Fruit fly (Drosophila melanogaster) whole organism, embryonic: ENCODE measurements around the gene AANATL3.

Experiments
- C15 ChIP-seq: fragments of 200-800 bp; sonication (Bioruptor generic); IDR thresholded peaks from 3 replicates; pipeline ENCODE4 v1.3.6; 2022; ENCODE audit warnings: missing biosample characterization, missing genetic modification characterization
- CG10274 ChIP-seq: fragments of 200-800 bp; sonication (Bioruptor generic); optimal IDR thresholded peaks from 3 replicates; lab custom pipeline; 2017; ENCODE audit warnings: missing biosample characterization, mild to moderate bottlenecking, missing genetic modification characterization
- CG10543 ChIP-seq: fragments of 200-800 bp; sonication (Bioruptor generic); optimal IDR thresholded peaks from 3 replicates; lab custom pipeline; 2017; ENCODE audit warnings: missing biosample characterization, mild to moderate bottlenecking, missing genetic modification characterization, moderate library complexity
- CG10565 ChIP-seq: fragments of 200-800 bp; sonication (Bioruptor generic); optimal IDR thresholded peaks from 3 replicates; lab custom pipeline; 2016; ENCODE audit warnings: missing biosample characterization, mild to moderate bottlenecking, missing genetic modification characterization
- CG10979 ChIP-seq: fragments of 200-800 bp; sonication (Bioruptor generic); optimal IDR thresholded peaks from 2 replicates; lab custom pipeline; 2018; ENCODE audit warnings: missing biosample characterization, mild to moderate bottlenecking, missing genetic modification characterization, moderate library complexity
- CG13296 ChIP-seq: fragments of 200-800 bp; sonication (Bioruptor generic); optimal IDR thresholded peaks from 3 replicates; lab custom pipeline; 2018; ENCODE audit warnings: missing biosample characterization, mild to moderate bottlenecking, missing genetic modification characterization
- CG13624 ChIP-seq: fragments of 200-800 bp; sonication (Bioruptor generic); optimal IDR thresholded peaks from 2 replicates; lab custom pipeline; 2016; ENCODE audit warnings: missing biosample characterization, missing genetic modification characterization
- CG13894 ChIP-seq: fragments of 200-800 bp; sonication (Bioruptor generic); optimal IDR thresholded peaks from 3 replicates; lab custom pipeline; 2018; ENCODE audit warnings: missing biosample characterization, mild to moderate bottlenecking, missing genetic modification characterization, moderate library complexity
- CG14965 ChIP-seq: fragments of 200-800 bp; sonication (Bioruptor generic); optimal IDR thresholded peaks from 2 replicates; lab custom pipeline; 2016; ENCODE audit warnings: missing biosample characterization, missing genetic modification characterization, borderline replicate concordance
- CG15696 ChIP-seq: fragments of 200-800 bp; sonication (Bioruptor generic); optimal IDR thresholded peaks from 2 replicates; lab custom pipeline; 2019; ENCODE audit warnings: missing biosample characterization, mild to moderate bottlenecking, missing genetic modification characterization, moderate library complexity
- CG16813 ChIP-seq: fragments of 200-800 bp; sonication (Bioruptor generic); IDR thresholded peaks from 3 replicates; pipeline ENCODE4 v1.3.6; 2022; ENCODE audit warnings: missing biosample characterization, missing genetic modification characterization; ENCODE audit not compliant: partially characterized antibody
- CG1792 ChIP-seq: fragments of 200-800 bp; sonication (Bioruptor generic); optimal IDR thresholded peaks from 2 replicates; lab custom pipeline; 2016; ENCODE audit warnings: missing biosample characterization, missing genetic modification characterization
- CG2129 ChIP-seq: fragments of 200-800 bp; sonication (Bioruptor generic); IDR thresholded peaks from 2 replicates; pipeline ENCODE4 v1.3.6; 2022; ENCODE audit warnings: missing biosample characterization, missing genetic modification characterization; ENCODE audit not compliant: partially characterized antibody
- CG30020 ChIP-seq: fragments of 200-800 bp; optimal IDR thresholded peaks from 2 replicates; lab custom pipeline; 2019; ENCODE audit warnings: missing biosample characterization, mild to moderate bottlenecking, missing genetic modification characterization, moderate library complexity
- CG33213 ChIP-seq: fragments of 200-800 bp; sonication (Bioruptor generic); optimal IDR thresholded peaks from 3 replicates; lab custom pipeline; 2016; ENCODE audit warnings: missing biosample characterization, missing genetic modification characterization
- CG33557 ChIP-seq: fragments of 200-800 bp; sonication (Bioruptor generic); optimal IDR thresholded peaks from 2 replicates; lab custom pipeline; 2019; ENCODE audit warnings: missing biosample characterization, mild to moderate bottlenecking, missing genetic modification characterization, moderate library complexity
- CG3407 ChIP-seq: fragments of 200-800 bp; sonication (Bioruptor generic); optimal IDR thresholded peaks from 2 replicates; lab custom pipeline; 2018; ENCODE audit warnings: missing biosample characterization, mild to moderate bottlenecking, missing genetic modification characterization
- CG4617 ChIP-seq: fragments of 200-800 bp; sonication (Bioruptor generic); optimal IDR thresholded peaks from 3 replicates; lab custom pipeline; 2016; ENCODE audit warnings: missing biosample characterization, missing genetic modification characterization, borderline replicate concordance
- CG4820 ChIP-seq: fragments of 200-800 bp; sonication (Bioruptor generic); optimal IDR thresholded peaks from 3 replicates; lab custom pipeline; 2016; ENCODE audit warnings: missing biosample characterization, missing genetic modification characterization
- CG6654 ChIP-seq: fragments of 200-800 bp; sonication (Bioruptor generic); optimal IDR thresholded peaks from 2 replicates; lab custom pipeline; 2017; ENCODE audit warnings: missing biosample characterization, mild to moderate bottlenecking, missing genetic modification characterization
- CG7745 ChIP-seq: fragments of 200-800 bp; sonication (Bioruptor generic); optimal IDR thresholded peaks from 2 replicates; lab custom pipeline; 2018; ENCODE audit warnings: missing biosample characterization, mild to moderate bottlenecking, missing genetic modification characterization, moderate library complexity
- CG8478 ChIP-seq: fragments of >200 bp; optimal IDR thresholded peaks from 2 replicates; lab custom pipeline; 2018
- D19A ChIP-seq: fragments of 200-800 bp; optimal IDR thresholded peaks from 3 replicates; lab custom pipeline; 2019; ENCODE audit warnings: missing biosample characterization, mild to moderate bottlenecking, missing genetic modification characterization, moderate library complexity
- Deaf1 ChIP-seq: fragments of 200-800 bp; optimal IDR thresholded peaks from 3 replicates; lab custom pipeline; 2019; ENCODE audit warnings: missing biosample characterization, mild to moderate bottlenecking, missing genetic modification characterization, moderate library complexity
- Jarid2 ChIP-seq: fragments of 200-800 bp; sonication (Bioruptor generic); optimal IDR thresholded peaks from 3 replicates; lab custom pipeline; 2017; ENCODE audit warnings: mild to moderate bottlenecking, missing biosample characterization, missing genetic modification reagents, missing genetic modification characterization
- Max ChIP-seq: fragments of 200-800 bp; sonication (Bioruptor generic); optimal IDR thresholded peaks from 2 replicates; lab custom pipeline; 2016; ENCODE audit warnings: missing biosample characterization, mild to moderate bottlenecking, missing genetic modification characterization
- Pdp1 ChIP-seq, 2 experiments: fragments of 200-800 bp; sonication (Bioruptor generic); optimal IDR thresholded peaks; 3 replicates each; lab custom pipeline; 2016; ENCODE audit warnings: missing biosample characterization in 2 of 2, missing genetic modification characterization in 2 of 2, mild to moderate bottlenecking in 1 of 2, moderate library complexity in 1 of 2
- Stat92E ChIP-seq, 3 experiments: fragments of >200 bp in 2 of 3; fragments of 200-800 bp in 1 of 3; sonication (Bioruptor generic) in 1 of 3; optimal IDR thresholded peaks; 2 replicates each; lab custom pipeline; 2017 to 2019; ENCODE audit warnings: missing biosample characterization in 3 of 3, missing genetic modification characterization in 3 of 3, mild to moderate bottlenecking in 1 of 3, moderate library complexity in 1 of 3
- Taf1 ChIP-seq: fragments of 200-800 bp; sonication (Bioruptor generic); IDR thresholded peaks from 2 replicates; pipeline ENCODE4 v1.3.6; 2022; ENCODE audit warnings: missing biosample characterization, missing genetic modification characterization
- Usf ChIP-seq: fragments of 200-800 bp; sonication (Bioruptor generic); optimal IDR thresholded peaks from 2 replicates; lab custom pipeline; 2017; ENCODE audit warnings: missing genotype, missing biosample characterization, missing genetic modification characterization
- Vsx1 ChIP-seq: fragments of 200-800 bp; sonication (Bioruptor generic); optimal IDR thresholded peaks from 2 replicates; lab custom pipeline; 2017; ENCODE audit warnings: missing biosample characterization, mild to moderate bottlenecking, missing genetic modification characterization, missing genetic modification reagents
- btn ChIP-seq: fragments of 200-800 bp; sonication (Bioruptor generic); optimal IDR thresholded peaks from 2 replicates; lab custom pipeline; 2016; ENCODE audit warnings: missing biosample characterization, missing genetic modification characterization
- cato ChIP-seq: fragments of 200-800 bp; sonication (Bioruptor generic); optimal IDR thresholded peaks from 2 replicates; lab custom pipeline; 2016; ENCODE audit warnings: missing biosample characterization, missing genetic modification characterization, borderline replicate concordance
- exex ChIP-seq: fragments of 200-800 bp; sonication (Bioruptor generic); optimal IDR thresholded peaks from 4 replicates; lab custom pipeline; 2018; ENCODE audit warnings: missing biosample characterization, mild to moderate bottlenecking, missing genetic modification characterization, moderate library complexity
- fd64A ChIP-seq: fragments of 200-800 bp; sonication (Bioruptor generic); optimal IDR thresholded peaks from 3 replicates; lab custom pipeline; 2018; ENCODE audit warnings: missing biosample characterization, mild to moderate bottlenecking, missing genetic modification characterization
- grn ChIP-seq: fragments of 200-800 bp; sonication (Bioruptor generic); optimal IDR thresholded peaks from 3 replicates; lab custom pipeline; 2017; ENCODE audit warnings: missing biosample characterization, missing genetic modification characterization
- knrl ChIP-seq: fragments of 200-800 bp; sonication (Bioruptor generic); IDR thresholded peaks from 3 replicates; pipeline ENCODE4 v1.3.6; 2022; ENCODE audit warnings: missing biosample characterization, missing genetic modification characterization; ENCODE audit not compliant: partially characterized antibody
- lab ChIP-seq: fragments of 200-800 bp; sonication (Bioruptor generic); optimal IDR thresholded peaks from 3 replicates; lab custom pipeline; 2017; ENCODE audit warnings: missing biosample characterization, missing genetic modification characterization, mild to moderate bottlenecking, moderate library complexity, missing genetic modification reagents
- pan ChIP-seq, 4 experiments: fragments of >200 bp in 3 of 4; fragments of 200-800 bp in 1 of 4; sonication (Bioruptor generic) in 1 of 4; optimal IDR thresholded peaks in 3 of 4; IDR thresholded peaks in 1 of 4; 2 replicates each; pipeline versions ENCODE4 v1.3.6 to Lab custom; 2017 to 2022; ENCODE audit warnings: missing biosample characterization in 2 of 4, missing genetic modification characterization in 2 of 4, mixed read lengths in 1 of 4
- pros ChIP-seq: fragments of 200-800 bp; sonication (Bioruptor generic); optimal IDR thresholded peaks from 3 replicates; lab custom pipeline; 2019; ENCODE audit warnings: missing biosample characterization, mild to moderate bottlenecking, missing genetic modification characterization, moderate library complexity
- sens ChIP-seq: fragments of 200-800 bp; sonication (Bioruptor generic); peaks from one replicate; lab custom pipeline; 2016; ENCODE audit warnings: missing biosample characterization, missing genetic modification characterization
- shn ChIP-seq: fragments of 200-800 bp; sonication (Bioruptor generic); optimal IDR thresholded peaks from 3 replicates; lab custom pipeline; 2016; ENCODE audit warnings: missing biosample characterization, missing genetic modification characterization
- sna ChIP-seq: fragments of 200-800 bp; sonication (Bioruptor generic); IDR thresholded peaks from 2 replicates; pipeline ENCODE4 v1.3.6; 2022; ENCODE audit warnings: missing biosample characterization, missing genetic modification characterization; ENCODE audit not compliant: partially characterized antibody
- sug ChIP-seq: fragments of 200-800 bp; optimal IDR thresholded peaks from 2 replicates; lab custom pipeline; 2019; ENCODE audit warnings: missing biosample characterization, mild to moderate bottlenecking, missing genetic modification characterization, moderate library complexity
- tll ChIP-seq, 2 experiments: fragments of 200-800 bp in 1 of 2; fragments of >200 bp in 1 of 2; sonication (Bioruptor generic) in 1 of 2; optimal IDR thresholded peaks; 2 replicates each; lab custom pipeline; 2017 to 2019; ENCODE audit warnings: missing biosample characterization in 2 of 2, missing genetic modification characterization in 2 of 2, mild to moderate bottlenecking in 1 of 2, moderate library complexity in 1 of 2
- vnd ChIP-seq: fragments of 200-800 bp; sonication (Bioruptor generic); IDR thresholded peaks from 3 replicates; pipeline ENCODE4 v1.3.6; 2022; ENCODE audit warnings: missing biosample characterization, missing genetic modification characterization; ENCODE audit not compliant: partially characterized antibody

AANATL3 gene

dm6 chr2L:20069158-20070016 is 43.8 kb upstream of the AANATL3 start (continued):
- no peak for TF ChIP-seq Jarid2
- no peak for TF ChIP-seq C15 (GFP tag; lab: Robert Waterston, UW)
- TF ChIP-seq CG14965 (GFP tag; lab: Kevin White, UChicago) = no peak
- no peak for TF ChIP-seq CG13624 (GFP tag; lab: Kevin White, UChicago)
- TF ChIP-seq CG6654 (GFP tag; lab: Kevin White, UChicago) = no peak
- TF ChIP-seq CG33557 (GFP tag; lab: Kevin White, UChicago) = peak; percentile 32
- peak in 1 of 2 experiments; percentile 46 for TF ChIP-seq tll (GFP tag; optimal IDR thresholded peaks at IDR 0.05; lab: Kevin White, UChicago)
- TF ChIP-seq CG10565 (GFP tag; lab: Kevin White, UChicago) = no peak
- no peak for TF ChIP-seq shn (GFP tag; lab: Kevin White, UChicago)
- no peak for TF ChIP-seq cato (GFP tag; lab: Kevin White, UChicago)
- peak; percentile 68 for TF ChIP-seq Deaf1
- TF ChIP-seq Stat92E (GFP tag; optimal IDR thresholded peaks at IDR 0.05; lab: Kevin White, UChicago) = no peak
- no peak for TF ChIP-seq CG16813 (GFP tag; lab: Robert Waterston, UW)
- no peak for TF ChIP-seq CG10979 (tag; lab: Kevin White, UChicago)
- peak; percentile 74 for TF ChIP-seq exex (tag; lab: Kevin White, UChicago)
- peak; percentile 95 for TF ChIP-seq grn
- peak in 1 of 2 experiments; percentile 45 for TF ChIP-seq Pdp1 (GFP tag; optimal IDR thresholded peaks at IDR 0.05; lab: Kevin White, UChicago)
- TF ChIP-seq CG10274 (GFP tag; lab: Kevin White, UChicago) = no peak
- no peak for TF ChIP-seq CG1792 (GFP tag; lab: Kevin White, UChicago)
- peak; percentile 86 for TF ChIP-seq lab (GFP tag; lab: Kevin White, UChicago)
- peak; percentile 50 for TF ChIP-seq CG13894
- peak; percentile 36 for TF ChIP-seq sug (tag; lab: Kevin White, UChicago)
- no peak for TF ChIP-seq Max (GFP tag; lab: Kevin White, UChicago)
- TF ChIP-seq pan (optimal IDR thresholded peaks at IDR 0.05; lab: Kevin White, UChicago) = no peak
- TF ChIP-seq pan (GFP tag; optimal IDR thresholded peaks at IDR 0.05 in 1 of 2, IDR thresholded peaks at IDR 0.05 in 1 of 2) = peak in 1 of 2 experiments; percentile 33
- no peak for TF ChIP-seq btn (GFP tag; lab: Kevin White, UChicago)
- no peak for TF ChIP-seq Taf1 (GFP tag; lab: Robert Waterston, UW)
- no peak for TF ChIP-seq CG2129 (GFP tag; lab: Robert Waterston, UW)
- no peak for TF ChIP-seq CG30020 (tag; lab: Kevin White, UChicago)
- no peak for TF ChIP-seq sna
- peak; percentile 49 for TF ChIP-seq CG7745 (tag; lab: Kevin White, UChicago)
- peak; percentile 13 for TF ChIP-seq CG10543 (GFP tag; lab: Kevin White, UChicago)
- peak; percentile 21 for TF ChIP-seq CG13296 (GFP tag; lab: Kevin White, UChicago)
- peak; percentile 12 for TF ChIP-seq fd64A
- no peak for TF ChIP-seq CG3407 (GFP tag; lab: Kevin White, UChicago)
- peak; percentile 41 for TF ChIP-seq pros
- peak; percentile 83 for TF ChIP-seq D19A (tag; lab: Kevin White, UChicago)
- TF ChIP-seq Usf (GFP tag; lab: Kevin White, UChicago) = no peak
- peak; percentile 13 for TF ChIP-seq CG15696 (tag; lab: Kevin White, UChicago)
- peak; percentile 75 for TF ChIP-seq sens (GFP tag; lab: Kevin White, UChicago)
- TF ChIP-seq vnd (GFP tag; lab: Robert Waterston, UW) = peak; percentile 47; the same call in 1 of the 3 replicates
- TF ChIP-seq Vsx1 (GFP tag; lab: Kevin White, UChicago) = peak; percentile 68
- TF ChIP-seq CG4820 (GFP tag; lab: Kevin White, UChicago) = no peak
- no peak for TF ChIP-seq CG4617 (GFP tag; lab: Kevin White, UChicago)
- peak; percentile 2 for TF ChIP-seq CG8478 (lab: Kevin White, UChicago)
- TF ChIP-seq CG33213 (GFP tag; lab: Kevin White, UChicago) = no peak
- TF ChIP-seq knrl (GFP tag; lab: Robert Waterston, UW) = no peak
